Worm (Caenorhabditis elegans) whole organism, midembryonic: ENCODE data around the gene prmt-4.

ENCODE experiments used
- T22C8.4 ChIP-seq: fragments of 200-800 bp; sonication (Bioruptor generic); IDR thresholded peaks from 2 replicates; pipeline ENCODE4 v1.3.6; 2022; ENCODE audit warnings: missing genetic modification characterization, missing compliant biosample characterization
- cog-1 ChIP-seq: sonication (generic microtip); optimal IDR thresholded peaks from 2 replicates; lab custom pipeline; 2016; ENCODE audit warnings: missing genetic modification characterization, missing compliant biosample characterization
- flt-1 ChIP-seq: fragments of 200-800 bp; sonication (Bioruptor generic); IDR thresholded peaks from 2 replicates; pipeline ENCODE4 v1.3.6; 2022; ENCODE audit warnings: missing genetic modification characterization, missing compliant biosample characterization
- klf-2 ChIP-seq: fragments of 200-800 bp; sonication (Bioruptor generic); conservative IDR thresholded peaks from 2 replicates; pipeline ENCODE4 v1.3.6; 2022; ENCODE audit warnings: missing genetic modification reagents, missing genetic modification characterization, missing compliant biosample characterization
- med-1 ChIP-seq: sonication (generic microtip); optimal IDR thresholded peaks from 2 replicates; lab custom pipeline; 2017; ENCODE audit warnings: missing genetic modification characterization, mild to moderate bottlenecking, missing compliant biosample characterization, antibody characterized with exemption, missing genetic modification reagents; ENCODE audit not compliant: insufficient read depth
- ref-1 ChIP-seq: fragments of 200-800 bp; sonication (Bioruptor generic); conservative IDR thresholded peaks from 2 replicates; pipeline ENCODE4 v1.3.6; 2022; ENCODE audit warnings: missing genetic modification reagents, missing genetic modification characterization, missing compliant biosample characterization
- tab-1 ChIP-seq: fragments of 200-800 bp; sonication (Bioruptor generic); IDR thresholded peaks from 2 replicates; pipeline ENCODE4 v1.3.6; 2022; ENCODE audit warnings: missing genetic modification characterization, missing compliant biosample characterization
- ztf-23 ChIP-seq: fragments of 200-800 bp; sonication (Bioruptor generic); IDR thresholded peaks from 2 replicates; pipeline ENCODE4 v1.3.6; 2022; ENCODE audit warnings: missing genetic modification reagents, missing genetic modification characterization, missing compliant biosample characterization
- ztf-29 ChIP-seq: fragments of 200-800 bp; sonication (Bioruptor generic); IDR thresholded peaks from 2 replicates; pipeline ENCODE4 v1.3.6; 2022; ENCODE audit warnings: missing genetic modification reagents, missing genetic modification characterization, missing compliant biosample characterization

- no peak for TF ChIP-seq cog-1 (tag; lab: Kevin White, UChicago)
- no peak for TF ChIP-seq ztf-23 (GFP tag; lab: Robert Waterston, UW)
- TF ChIP-seq flt-1 (GFP tag; lab: Robert Waterston, UW): no peak
- TF ChIP-seq ref-1 (GFP tag; lab: Robert Waterston, UW): no peak
- no peak for TF ChIP-seq ztf-29 (GFP tag; lab: Robert Waterston, UW)
- no peak for TF ChIP-seq klf-2
- TF ChIP-seq tab-1 (GFP tag; lab: Robert Waterston, UW): no peak
- TF ChIP-seq T22C8.4 (GFP tag; lab: Robert Waterston, UW): no peak
- no peak for TF ChIP-seq med-1 (GFP tag; lab: Kevin White, UChicago)
These were observed 19.5 kb upstream of the prmt-4 start for ce11 chrIV:622989-623388.
